Fruit fly (Drosophila melanogaster): ENCODE results near the gene Cyp4d14.
A peak's percentile ranks its signal among the peaks of the same experiment; 100 is the strongest.

The Cyp4d14 gene

dm6 chrX:2212327-2212820 lies 37.3 kb upstream of the Cyp4d14 start:
- TF ChIP-seq foxo (GFP tag; optimal IDR thresholded peaks at IDR 0.05) (peak in 1 of 2 experiments; percentile 23), HLH106 (tag; optimal IDR thresholded peaks at IDR 0.05) (peak; percentile 36), h (GFP tag; optimal IDR thresholded peaks at IDR 0.05) (peak; percentile 15), Rel (GFP tag; optimal IDR thresholded peaks at IDR 0.05) (no peak), Rel (tag; optimal IDR thresholded peaks at IDR 0.05) (peak; percentile 65), Dfd (GFP tag; optimal IDR thresholded peaks at IDR 0.05) (no peak), CrebA (GFP tag; optimal IDR thresholded peaks at IDR 0.05; ENCODE audit: borderline replicate concordance) (no peak), fru (GFP tag; optimal IDR thresholded peaks at IDR 0.05) (peak; percentile 36)

- TF ChIP-seq CG9705 (GFP tag; optimal IDR thresholded peaks at IDR 0.05) (no peak), fru (GFP tag; optimal IDR thresholded peaks at IDR 0.05) (no peak), N (GFP tag; optimal IDR thresholded peaks at IDR 0.05) (no peak)
These were observed 33.6 kb upstream of the Cyp4d14 start for dm6 chrX:2208641-2209241.

DNA sequence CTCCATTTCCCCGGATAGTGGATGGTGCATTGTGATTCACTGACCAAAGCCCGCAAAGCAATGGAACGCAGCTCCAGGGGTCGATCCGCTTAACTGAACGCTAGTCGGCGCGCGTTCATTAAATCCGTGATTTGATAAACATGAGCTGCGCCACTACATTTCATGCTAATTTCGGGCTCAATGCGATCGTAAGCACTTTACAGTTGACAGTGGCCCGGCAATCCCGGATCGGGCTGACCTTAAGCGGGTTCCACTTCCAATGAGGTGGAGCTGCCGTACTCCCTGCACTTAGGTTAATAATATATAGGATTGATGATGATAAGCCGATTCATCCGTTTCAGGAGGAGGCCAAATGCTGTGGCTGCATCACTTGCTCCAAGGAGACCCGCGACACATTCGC lies 28.7 kb upstream of the Cyp4d14 start, which contains the start of gene FarO:
TSS of gene FarO (minus strand) at position 101 of the 400 bp plus-strand sequence.
- no peak for TF ChIP-seq N (GFP tag; optimal IDR thresholded peaks at IDR 0.05)
- no peak for TF ChIP-seq usp (GFP tag; optimal IDR thresholded peaks at IDR 0.05)
- no peak for TF ChIP-seq Jra (GFP tag; optimal IDR thresholded peaks at IDR 0.05)
- TF ChIP-seq CG32264 (GFP tag; optimal IDR thresholded peaks at IDR 0.05): no peak
- TF ChIP-seq br (GFP tag; optimal IDR thresholded peaks at IDR 0.05): no peak
- no peak for TF ChIP-seq pan (optimal IDR thresholded peaks at IDR 0.05)
- TF ChIP-seq Hr78 (GFP tag; optimal IDR thresholded peaks at IDR 0.05): no peak

- no peak for TF ChIP-seq Hr78 (GFP tag; optimal IDR thresholded peaks at IDR 0.05)
- peak; percentile 22 for TF ChIP-seq h (GFP tag; optimal IDR thresholded peaks at IDR 0.05)
These were observed 24.2 kb upstream of the Cyp4d14 start for dm6 chrX:2199303-2199702.

DNA sequence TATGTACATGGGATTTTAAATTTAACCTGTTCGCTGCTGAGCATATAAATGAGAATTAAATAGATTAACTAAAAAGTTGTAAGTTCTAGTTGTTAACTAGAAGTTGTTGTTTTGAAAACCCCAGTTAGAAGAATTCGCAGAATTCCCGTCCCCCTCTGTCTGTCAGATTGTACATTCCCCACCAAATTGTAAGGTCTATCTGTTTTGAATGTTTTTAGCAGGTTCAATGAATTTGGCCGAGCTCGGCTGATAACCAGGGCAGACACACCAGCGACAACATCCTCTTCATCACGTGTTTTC lies 23.1 kb upstream of the Cyp4d14 start:
- TF ChIP-seq dsf (GFP tag; optimal IDR thresholded peaks at IDR 0.05; ENCODE audit: borderline replicate concordance): no peak
- no peak for TF ChIP-seq Rel (GFP tag; optimal IDR thresholded peaks at IDR 0.05)
- TF ChIP-seq Rel (tag; optimal IDR thresholded peaks at IDR 0.05): peak; percentile 50
- no peak for TF ChIP-seq CrebA (GFP tag; optimal IDR thresholded peaks at IDR 0.05; ENCODE audit: borderline replicate concordance)
- TF ChIP-seq Abd-B (GFP tag; optimal IDR thresholded peaks at IDR 0.05): no peak
- no peak for TF ChIP-seq lola (GFP tag; optimal IDR thresholded peaks at IDR 0.05)

dm6 chrX:2197414-2198271 lies 22.5 kb upstream of the Cyp4d14 start:
- no peak for TF ChIP-seq Myc (optimal IDR thresholded peaks at IDR 0.05)
- TF ChIP-seq sage (GFP tag; optimal IDR thresholded peaks at IDR 0.05): no peak
- no peak for TF ChIP-seq woc (GFP tag; optimal IDR thresholded peaks at IDR 0.05)
- TF ChIP-seq lola (GFP tag; optimal IDR thresholded peaks at IDR 0.05): no peak
- no peak for TF ChIP-seq brk (GFP tag; optimal IDR thresholded peaks at IDR 0.05)
- no peak for TF ChIP-seq Hr78 (GFP tag; optimal IDR thresholded peaks at IDR 0.05)
- TF ChIP-seq Rel (GFP tag; optimal IDR thresholded peaks at IDR 0.05): no peak
- TF ChIP-seq Rel (tag; optimal IDR thresholded peaks at IDR 0.05): peak; percentile 97
- peak; percentile 17 for TF ChIP-seq fru (GFP tag; optimal IDR thresholded peaks at IDR 0.05)
- no peak for TF ChIP-seq CrebA (GFP tag; optimal IDR thresholded peaks at IDR 0.05; ENCODE audit: borderline replicate concordance)
- no peak for TF ChIP-seq CG9705 (GFP tag; optimal IDR thresholded peaks at IDR 0.05)
- TF ChIP-seq pan (optimal IDR thresholded peaks at IDR 0.05): no peak
- no peak for TF ChIP-seq ey (GFP tag; optimal IDR thresholded peaks at IDR 0.05)
- peak; percentile 19 for TF ChIP-seq br (GFP tag; optimal IDR thresholded peaks at IDR 0.05)
- TF ChIP-seq h (GFP tag; optimal IDR thresholded peaks at IDR 0.05): peak; percentile 33
- no peak for TF ChIP-seq psq (GFP tag; optimal IDR thresholded peaks at IDR 0.05)
- peak; percentile 3 for TF ChIP-seq HLH106 (tag; optimal IDR thresholded peaks at IDR 0.05)
- TF ChIP-seq Sp1 (GFP tag; optimal IDR thresholded peaks at IDR 0.05): peak; percentile 28
- no peak for TF ChIP-seq foxo (GFP tag; optimal IDR thresholded peaks at IDR 0.05)
- TF ChIP-seq sv (GFP tag; optimal IDR thresholded peaks at IDR 0.05): no peak
